Worm (Caenorhabditis elegans) whole organism, late embryonic: ENCODE results near the gene lgc-46.

Experiments used
- K02D7.2 ChIP-seq: sonication (generic microtip); optimal IDR thresholded peaks from 2 replicates; lab custom pipeline; 2017; ENCODE audit warnings: mild to moderate bottlenecking, missing genetic modification characterization, missing compliant biosample characterization
- K09A11.1 ChIP-seq: sonication (generic microtip); optimal IDR thresholded peaks from 2 replicates; lab custom pipeline; 2017; ENCODE audit warnings: antibody characterized with exemption, mild to moderate bottlenecking, missing genetic modification characterization, missing compliant biosample characterization; ENCODE audit not compliant: insufficient read depth
- T23F11.4 ChIP-seq: fragments of 200-800 bp; sonication (Bioruptor generic); optimal IDR thresholded peaks from 2 replicates; lab custom pipeline; 2018; ENCODE audit warnings: mild to moderate bottlenecking, missing genetic modification characterization, missing compliant biosample characterization
- Y22D7AL.16 ChIP-seq: sonication (generic microtip); optimal IDR thresholded peaks from 2 replicates; lab custom pipeline; 2016; ENCODE audit warnings: missing genetic modification characterization, missing compliant biosample characterization
- ama-1 ChIP-seq: fragments of 150-350 bp; optimal IDR thresholded peaks from 2 replicates; lab custom pipeline; 2014
- ceh-14 ChIP-seq: sonication (generic microtip); optimal IDR thresholded peaks from 2 replicates; lab custom pipeline; 2016; ENCODE audit warnings: missing genotype, missing genetic modification characterization, missing compliant biosample characterization
- ceh-18 ChIP-seq: sonication (generic microtip); optimal IDR thresholded peaks from 2 replicates; lab custom pipeline; 2016; ENCODE audit warnings: missing genetic modification characterization, missing compliant biosample characterization
- ceh-2 ChIP-seq: sonication (generic microtip); optimal IDR thresholded peaks from 2 replicates; lab custom pipeline; 2016; ENCODE audit warnings: missing genotype, missing genetic modification characterization, missing compliant biosample characterization
- ceh-22 ChIP-seq: sonication (generic microtip); optimal IDR thresholded peaks from 2 replicates; lab custom pipeline; 2017; ENCODE audit warnings: missing biosample characterization, missing genetic modification characterization
- ceh-24 ChIP-seq: sonication (generic microtip); optimal IDR thresholded peaks from 2 replicates; lab custom pipeline; 2016; ENCODE audit warnings: mild to moderate bottlenecking, missing genetic modification characterization, missing compliant biosample characterization
- ceh-30 ChIP-seq: fragments of 150-350 bp; optimal IDR thresholded peaks from 2 replicates; lab custom pipeline; 2014; ENCODE audit warnings: missing biosample characterization, missing genetic modification characterization
- ceh-31 ChIP-seq: sonication (generic microtip); optimal IDR thresholded peaks from 2 replicates; lab custom pipeline; 2016; ENCODE audit warnings: missing genetic modification characterization, missing compliant biosample characterization
- ceh-34 ChIP-seq: sonication (generic microtip); optimal IDR thresholded peaks from 2 replicates; lab custom pipeline; 2016; ENCODE audit warnings: mild to moderate bottlenecking, missing genetic modification characterization, missing compliant biosample characterization
- ceh-45 ChIP-seq: fragments of 200-800 bp; sonication (Bioruptor generic); IDR thresholded peaks from 2 replicates; pipeline ENCODE4 v1.3.6; 2022; ENCODE audit warnings: missing genetic modification reagents, missing genetic modification characterization, missing compliant biosample characterization
- ceh-48 ChIP-seq: sonication (generic microtip); optimal IDR thresholded peaks from 2 replicates; lab custom pipeline; 2016; ENCODE audit warnings: missing genetic modification characterization, inconsistent platforms, missing compliant biosample characterization
- dve-1 ChIP-seq: sonication (generic microtip); optimal IDR thresholded peaks from 2 replicates; lab custom pipeline; 2017; ENCODE audit warnings: antibody characterized with exemption, mild to moderate bottlenecking, missing genetic modification characterization, missing compliant biosample characterization
- elt-2 ChIP-seq: sonication (generic microtip); optimal IDR thresholded peaks from 2 replicates; lab custom pipeline; 2016; ENCODE audit warnings: missing genetic modification reagents, missing genetic modification characterization, missing compliant biosample characterization
- elt-4 ChIP-seq: sonication (generic microtip); optimal IDR thresholded peaks from 2 replicates; lab custom pipeline; 2016; ENCODE audit warnings: missing genetic modification characterization, missing compliant biosample characterization
- ets-4 ChIP-seq: sonication (generic microtip); optimal IDR thresholded peaks from 2 replicates; lab custom pipeline; 2016; ENCODE audit warnings: missing genetic modification characterization, missing compliant biosample characterization
- eyg-1 ChIP-seq: sonication (generic microtip); optimal IDR thresholded peaks from 2 replicates; lab custom pipeline; 2016; ENCODE audit warnings: missing genotype, missing genetic modification characterization, missing compliant biosample characterization
- hlh-15 ChIP-seq: sonication (generic microtip); optimal IDR thresholded peaks from 2 replicates; lab custom pipeline; 2016; ENCODE audit warnings: missing genetic modification characterization, missing compliant biosample characterization
- hlh-30 ChIP-seq: sonication (generic microtip); optimal IDR thresholded peaks from 2 replicates; lab custom pipeline; 2017; ENCODE audit warnings: antibody characterized with exemption, missing genetic modification characterization, missing compliant biosample characterization; ENCODE audit not compliant: insufficient read depth
- nfya-1 ChIP-seq: sonication (generic microtip); optimal IDR thresholded peaks from 2 replicates; lab custom pipeline; 2017; ENCODE audit warnings: missing genetic modification characterization, mild to moderate bottlenecking, missing compliant biosample characterization, antibody characterized with exemption, moderate library complexity
- npax-4 ChIP-seq: sonication (generic microtip); optimal IDR thresholded peaks from 2 replicates; lab custom pipeline; 2016; ENCODE audit warnings: missing genetic modification characterization, missing compliant biosample characterization
- odd-2 ChIP-seq: sonication (generic microtip); optimal IDR thresholded peaks from 2 replicates; lab custom pipeline; 2017; ENCODE audit warnings: antibody characterized with exemption, mild to moderate bottlenecking, missing genetic modification characterization, missing compliant biosample characterization
- pag-3 ChIP-seq: sonication (generic microtip); optimal IDR thresholded peaks from 2 replicates; lab custom pipeline; 2016; ENCODE audit warnings: missing compliant biosample characterization, missing genetic modification characterization, borderline replicate concordance
- pha-2 ChIP-seq: sonication (generic microtip); optimal IDR thresholded peaks from 2 replicates; lab custom pipeline; 2017; ENCODE audit warnings: mild to moderate bottlenecking, missing genetic modification characterization, missing compliant biosample characterization
- pqm-1 ChIP-seq: sonication (generic microtip); optimal IDR thresholded peaks from 2 replicates; lab custom pipeline; 2016; ENCODE audit warnings: missing genetic modification characterization, missing compliant biosample characterization
- pros-1 ChIP-seq: fragments of 150-350 bp; optimal IDR thresholded peaks from 2 replicates; lab custom pipeline; 2014; ENCODE audit warnings: missing biosample characterization, missing genetic modification reagents, missing genetic modification characterization
- ref-2 ChIP-seq: sonication (generic microtip); optimal IDR thresholded peaks from 2 replicates; lab custom pipeline; 2016; ENCODE audit warnings: missing genetic modification characterization, missing compliant biosample characterization
- rnt-1 ChIP-seq: sonication (generic microtip); optimal IDR thresholded peaks from 2 replicates; lab custom pipeline; 2016; ENCODE audit warnings: missing genetic modification characterization, missing compliant biosample characterization
- tbx-2 ChIP-seq: sonication (generic microtip); optimal IDR thresholded peaks from 2 replicates; lab custom pipeline; 2016; ENCODE audit warnings: missing genetic modification characterization, missing compliant biosample characterization
- unc-3 ChIP-seq, 2 experiments: fragments of 200-800 bp in 1 of 2; sonication (Bioruptor generic) in 1 of 2; sonication (generic microtip) in 1 of 2; conservative IDR thresholded peaks in 1 of 2; optimal IDR thresholded peaks in 1 of 2; 2 replicates each; pipeline versions ENCODE4 v1.3.6 to Lab custom; 2016 to 2022; ENCODE audit warnings: missing compliant biosample characterization in 2 of 2, missing genetic modification characterization in 2 of 2, missing genetic modification reagents in 1 of 2
- unc-42 ChIP-seq: sonication (generic microtip); optimal IDR thresholded peaks from 2 replicates; lab custom pipeline; 2016; ENCODE audit warnings: missing genotype, missing genetic modification characterization, missing compliant biosample characterization
- unc-55 ChIP-seq: sonication (generic microtip); optimal IDR thresholded peaks from 2 replicates; lab custom pipeline; 2017; ENCODE audit warnings: missing biosample characterization, missing genetic modification reagents, missing genetic modification characterization
- zip-5 ChIP-seq: sonication (generic microtip); optimal IDR thresholded peaks from 2 replicates; lab custom pipeline; 2016; ENCODE audit warnings: missing genetic modification characterization, missing compliant biosample characterization
- ztf-16 ChIP-seq: sonication (generic microtip); optimal IDR thresholded peaks from 2 replicates; lab custom pipeline; 2017; ENCODE audit warnings: missing genetic modification characterization, missing compliant biosample characterization

lgc-46 gene

ce11 chrIII:1099523-1099922 lies 36.3 kb downstream of the lgc-46 start:
- peak; percentile 92 for TF ChIP-seq dve-1 (tag; lab: Kevin White, UChicago)
- TF ChIP-seq zip-5 (tag; lab: Kevin White, UChicago) = no peak

ce11 chrIII:1094391-1094790 lies 41.4 kb downstream of the lgc-46 start:
- no peak for TF ChIP-seq pros-1 (tag; lab: Kevin White, UChicago)
- peak; percentile 30 for TF ChIP-seq ceh-48 (tag; lab: Kevin White, UChicago)
- TF ChIP-seq, all 69 proteins: peak for 1

ce11 chrIII:1084971-1085370 lies 50.9 kb downstream of the lgc-46 start:
- TF ChIP-seq ceh-48 (tag; lab: Kevin White, UChicago) (peak; percentile 69), ref-2 (tag; lab: Kevin White, UChicago) (no peak), ceh-24 (no peak), elt-4 (tag; lab: Kevin White, UChicago) (no peak), T23F11.4 (no peak), ets-4 (tag; lab: Kevin White, UChicago) (no peak)

- TF ChIP-seq ama-1 (lab: Kevin White, UChicago) (no peak), zip-5 (tag; lab: Kevin White, UChicago) (no peak), pag-3 (tag; lab: Kevin White, UChicago) (no peak), ceh-2 (tag; lab: Kevin White, UChicago) (no peak)
- TF ChIP-seq, all 69 proteins: peak for 0
Observed at ce11 chrIII:1081101-1081500, 54.7 kb downstream of the lgc-46 start, which contains the start of gene par-2. Gene par-2, plus strand, starts transcription at chrIII:1081401.

- TF ChIP-seq ceh-14 (peak; percentile 44), unc-55 (peak; percentile 36), hlh-15 (tag; lab: Kevin White, UChicago) (no peak), ceh-22 (tag; lab: Kevin White, UChicago) (no peak), ztf-16 (tag; lab: Kevin White, UChicago) (peak; percentile 9), eyg-1 (no peak), ceh-34 (tag; lab: Kevin White, UChicago) (peak; percentile 61), elt-2 (tag; lab: Kevin White, UChicago) (peak; percentile 62), ceh-48 (tag; lab: Kevin White, UChicago) (peak; percentile 90), pqm-1 (tag; lab: Kevin White, UChicago) (peak; percentile 21), rnt-1 (tag; lab: Kevin White, UChicago) (peak; percentile 57), pha-2 (tag; lab: Kevin White, UChicago) (no peak), dve-1 (tag; lab: Kevin White, UChicago) (peak; percentile 49), unc-42 (tag; lab: Kevin White, UChicago) (peak; percentile 35), ceh-30 (tag; lab: Kevin White, UChicago) (peak; percentile 49), ceh-18 (tag; lab: Kevin White, UChicago) (peak; percentile 65), unc-3 (GFP tag; conservative IDR thresholded peaks at IDR 0.05; lab: Robert Waterston, UW) (no peak), unc-3 (tag; optimal IDR thresholded peaks at IDR 0.05; lab: Kevin White, UChicago) (peak; percentile 7), ceh-45 (GFP tag; lab: Robert Waterston, UW) (no peak), ets-4 (tag; lab: Kevin White, UChicago) (peak; percentile 7), ceh-31 (tag; lab: Kevin White, UChicago) (peak; percentile 56), K09A11.1 (tag; lab: Kevin White, UChicago) (no peak), odd-2 (tag; lab: Kevin White, UChicago) (peak; percentile 26), npax-4 (tag; lab: Kevin White, UChicago) (no peak), K02D7.2 (tag; lab: Kevin White, UChicago) (no peak), tbx-2 (peak; percentile 60), nfya-1 (tag; lab: Kevin White, UChicago) (peak; percentile 88), Y22D7AL.16 (no peak), hlh-30 (tag; lab: Kevin White, UChicago) (peak; percentile 97)
Observed at ce11 chrIII:1080536-1080935, 55.3 kb downstream of the lgc-46 start, which contains the start of the genes rab-18 and kbp-4. Gene rab-18, minus strand, starts transcription at chrIII:1080775. Gene kbp-4, plus strand, starts transcription at chrIII:1080901.
